Worm (Caenorhabditis elegans): ENCODE data around the gene H38K22.9.

- TF ChIP-seq nhr-237 (tag; optimal IDR thresholded peaks at IDR 0.05): no peak
- TF ChIP-seq lin-13 (tag; optimal IDR thresholded peaks at IDR 0.05): no peak
- no peak for TF ChIP-seq nhr-12 (tag; optimal IDR thresholded peaks at IDR 0.05)
- TF ChIP-seq snpc-4 (tag; optimal IDR thresholded peaks at IDR 0.05): no peak
- TF ChIP-seq elt-3 (tag; optimal IDR thresholded peaks at IDR 0.05): no peak
- peak; percentile 71 for TF ChIP-seq ceh-83 (GFP tag; optimal IDR thresholded peaks at IDR 0.05)
- no peak for TF ChIP-seq pha-4 (tag; optimal IDR thresholded peaks at IDR 0.05)
- no peak for TF ChIP-seq nhr-28 (tag; optimal IDR thresholded peaks at IDR 0.05)
- TF ChIP-seq mab-5 (tag; optimal IDR thresholded peaks at IDR 0.05): no peak
- TF ChIP-seq unc-120 (tag; optimal IDR thresholded peaks at IDR 0.05; ENCODE audit: poor library complexity, severe bottlenecking): no peak
- no peak for TF ChIP-seq ceh-39 (tag; optimal IDR thresholded peaks at IDR 0.05)
- TF ChIP-seq ztf-11 (tag; optimal IDR thresholded peaks at IDR 0.05): no peak
Measured at ce11 chrIII:4276277-4276676, 47.7 kb upstream of the H38K22.9 start.
